Fruit fly (Drosophila melanogaster) whole organism, adult: ENCODE data around the gene CG15547.

Source experiments
- CG11617 ChIP-seq: fragments of 200-800 bp; sonication (Bioruptor generic); optimal IDR thresholded peaks from 2 replicates; lab custom pipeline; 2017; ENCODE audit warnings: mild to moderate bottlenecking, missing biosample characterization, missing genetic modification reagents, missing genetic modification characterization
- CG12768 ChIP-seq: fragments of 200-800 bp; sonication (Bioruptor generic); optimal IDR thresholded peaks from 2 replicates; lab custom pipeline; 2017; ENCODE audit warnings: missing biosample characterization, missing genetic modification characterization, mild to moderate bottlenecking, moderate library complexity, missing genetic modification reagents
- CG14711 ChIP-seq: fragments of 200-800 bp; sonication (Bioruptor generic); optimal IDR thresholded peaks from 2 replicates; lab custom pipeline; 2018; ENCODE audit warnings: missing biosample characterization, mild to moderate bottlenecking, missing genetic modification characterization, moderate library complexity
- CG1620 ChIP-seq: fragments of 200-800 bp; sonication (Bioruptor generic); optimal IDR thresholded peaks from 2 replicates; lab custom pipeline; 2016; ENCODE audit warnings: missing biosample characterization, missing genetic modification characterization
- CG33017 ChIP-seq: fragments of 200-800 bp; sonication (Bioruptor generic); optimal IDR thresholded peaks from 2 replicates; lab custom pipeline; 2018; ENCODE audit warnings: missing biosample characterization, mild to moderate bottlenecking, missing genetic modification characterization, moderate library complexity
- CG5204 ChIP-seq: fragments of 200-800 bp; sonication (Bioruptor generic); optimal IDR thresholded peaks from 2 replicates; lab custom pipeline; 2016; ENCODE audit warnings: missing biosample characterization, missing genetic modification characterization
- CG7045 ChIP-seq: fragments of 200-800 bp; sonication (Bioruptor generic); optimal IDR thresholded peaks from 2 replicates; lab custom pipeline; 2017; ENCODE audit warnings: missing biosample characterization, mild to moderate bottlenecking, missing genetic modification characterization
- CG7101 ChIP-seq: fragments of 200-800 bp; sonication (Bioruptor generic); optimal IDR thresholded peaks from 2 replicates; lab custom pipeline; 2018; ENCODE audit warnings: missing biosample characterization, mild to moderate bottlenecking, missing genetic modification characterization, moderate library complexity
- Clk ChIP-seq: fragments of 200-800 bp; sonication (Bioruptor generic); optimal IDR thresholded peaks from 2 replicates; lab custom pipeline; 2017; ENCODE audit warnings: missing biosample characterization, missing genetic modification characterization
- Crg-1 ChIP-seq: fragments of 200-800 bp; sonication (Bioruptor generic); optimal IDR thresholded peaks from 2 replicates; lab custom pipeline; 2016; ENCODE audit warnings: missing biosample characterization, missing genetic modification characterization
- Hr96 ChIP-seq: fragments of 200-800 bp; sonication (Bioruptor generic); optimal IDR thresholded peaks from 2 replicates; lab custom pipeline; 2016; ENCODE audit warnings: missing biosample characterization, missing genetic modification characterization
- Mnt ChIP-seq: fragments of 200-800 bp; sonication (Bioruptor generic); optimal IDR thresholded peaks from 2 replicates; lab custom pipeline; 2016; ENCODE audit warnings: missing biosample characterization, mild to moderate bottlenecking, missing genetic modification characterization
- bab1 ChIP-seq: fragments of 200-800 bp; sonication (Bioruptor generic); optimal IDR thresholded peaks from 3 replicates; lab custom pipeline; 2019; ENCODE audit warnings: missing biosample characterization, mild to moderate bottlenecking, missing genetic modification characterization, moderate library complexity
- cic ChIP-seq: fragments of 200-800 bp; sonication (Bioruptor generic); optimal IDR thresholded peaks from 2 replicates; lab custom pipeline; 2017; ENCODE audit warnings: missing biosample characterization, mild to moderate bottlenecking, missing genetic modification characterization, moderate library complexity
- cnc ChIP-seq, 2 experiments: fragments of >200 bp; optimal IDR thresholded peaks; 2 replicates each; lab custom pipeline; 2017
- kay ChIP-seq: fragments of 200-800 bp; sonication (Bioruptor generic); peaks from one replicate; lab custom pipeline; 2016; ENCODE audit warnings: missing biosample characterization, missing genetic modification characterization, borderline replicate concordance
- ovo ChIP-seq: fragments of 200-800 bp; sonication (Bioruptor generic); optimal IDR thresholded peaks from 2 replicates; lab custom pipeline; 2016; ENCODE audit warnings: missing biosample characterization, missing genetic modification characterization
- pad ChIP-seq: fragments of 200-800 bp; sonication (Bioruptor generic); optimal IDR thresholded peaks from 3 replicates; lab custom pipeline; 2017; ENCODE audit warnings: missing biosample characterization, missing genetic modification characterization, mild to moderate bottlenecking, moderate library complexity, missing genetic modification reagents
- tj ChIP-seq: fragments of 200-800 bp; sonication (Bioruptor generic); optimal IDR thresholded peaks from 3 replicates; lab custom pipeline; 2017; ENCODE audit warnings: missing biosample characterization, mild to moderate bottlenecking, missing genetic modification characterization, moderate library complexity
- toe ChIP-seq: fragments of 200-800 bp; sonication (Bioruptor generic); optimal IDR thresholded peaks from 2 replicates; lab custom pipeline; 2016; ENCODE audit warnings: missing biosample characterization, missing genetic modification characterization

The CG15547 gene

dm6 chr3R:30883403-30883802 lies at the start of gene CG15547:
TSS of gene CG15547 (minus strand) at chr3R:30883503.
- TF ChIP-seq CG14711 (tag; lab: Kevin White, UChicago) (no peak), bab1 (GFP tag; lab: Kevin White, UChicago) (no peak), CG7101 (no peak), cic (GFP tag; lab: Kevin White, UChicago) (no peak), Clk (no peak), CG33017 (tag; lab: Kevin White, UChicago) (no peak)

DNA sequence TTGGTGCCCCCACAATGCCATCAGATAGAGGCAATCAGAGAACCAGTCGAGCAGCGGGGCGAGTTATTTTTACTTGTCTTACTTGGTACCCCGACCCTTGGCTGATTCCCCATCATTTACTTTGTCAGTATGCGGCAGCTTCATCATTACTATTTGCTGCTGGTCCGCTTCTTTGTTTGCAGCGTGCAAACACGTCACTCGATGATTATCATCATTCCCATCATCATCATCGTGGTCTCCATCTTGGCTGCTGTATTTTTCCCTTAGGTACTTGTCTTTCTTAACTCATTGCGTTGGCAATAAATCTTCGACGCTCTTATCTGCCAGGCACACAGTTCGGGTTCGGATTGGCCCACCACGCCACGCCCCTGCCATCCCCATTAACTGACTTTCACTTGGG lies 48.8 kb upstream of the CG15547 start:
- TF ChIP-seq ovo (GFP tag; lab: Kevin White, UChicago) (no peak), CG11617 (no peak)

DNA sequence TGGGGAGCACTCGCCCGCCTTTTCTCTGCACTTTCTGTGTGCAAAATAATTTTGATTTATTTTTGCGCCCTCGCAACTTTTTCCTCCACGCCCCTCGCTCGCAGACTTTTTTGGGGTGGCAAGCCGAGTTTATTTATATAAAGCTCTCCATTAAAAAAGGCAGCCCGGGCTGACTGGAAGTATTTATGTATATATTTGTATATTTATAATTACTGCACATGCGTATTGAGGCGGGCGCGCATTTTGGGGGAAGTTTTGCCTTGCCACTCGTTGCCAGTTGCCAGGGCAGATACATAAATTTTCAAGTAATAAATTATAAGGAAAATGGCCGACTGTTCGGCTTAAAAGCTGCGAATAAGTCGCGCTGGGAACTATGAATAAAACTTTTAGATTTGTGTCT lies 45.3 kb upstream of the CG15547 start:
- TF ChIP-seq ovo (GFP tag; lab: Kevin White, UChicago) (no peak), pad (no peak), tj (GFP tag; lab: Kevin White, UChicago) (no peak), kay (GFP tag; lab: Kevin White, UChicago) (peak; percentile 11)

DNA sequence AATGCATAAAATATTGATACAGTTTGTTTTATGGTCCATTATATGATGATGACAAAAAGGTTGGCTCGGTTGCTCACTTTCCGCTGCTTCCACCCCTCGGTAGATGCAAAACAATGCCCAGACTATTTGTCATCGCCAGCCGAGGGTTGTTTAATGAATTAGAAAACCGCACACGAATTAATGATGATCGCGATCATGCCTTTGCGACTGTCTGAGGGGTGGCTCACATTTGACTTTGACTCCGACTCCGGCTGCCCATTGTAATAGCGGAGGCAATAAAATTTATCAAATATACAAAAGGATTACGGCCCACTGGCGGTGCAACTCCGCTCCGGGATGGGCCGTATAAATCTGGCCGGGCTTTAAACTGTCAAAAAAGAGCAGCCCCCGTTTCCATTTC lies 42.7 kb upstream of the CG15547 start:
- no peak for TF ChIP-seq Clk
- TF ChIP-seq cnc (optimal IDR thresholded peaks at IDR 0.05; lab: Kevin White, UChicago): no peak
- no peak for TF ChIP-seq CG12768
- TF ChIP-seq kay (GFP tag; lab: Kevin White, UChicago): no peak
- no peak for TF ChIP-seq Mnt (GFP tag; lab: Kevin White, UChicago)
- no peak for TF ChIP-seq tj (GFP tag; lab: Kevin White, UChicago)
- no peak for TF ChIP-seq bab1 (GFP tag; lab: Kevin White, UChicago)
- TF ChIP-seq CG33017 (tag; lab: Kevin White, UChicago): no peak
- no peak for TF ChIP-seq CG5204 (GFP tag; lab: Kevin White, UChicago)
- TF ChIP-seq ovo (GFP tag; lab: Kevin White, UChicago): no peak
- TF ChIP-seq Hr96: no peak
- TF ChIP-seq CG14711 (tag; lab: Kevin White, UChicago): no peak
- no peak for TF ChIP-seq Crg-1 (GFP tag; lab: Kevin White, UChicago)
- TF ChIP-seq CG1620 (GFP tag; lab: Kevin White, UChicago): no peak
- TF ChIP-seq CG11617: no peak
- TF ChIP-seq CG7101: no peak
- no peak for TF ChIP-seq pad
- TF ChIP-seq CG7045 (GFP tag; lab: Kevin White, UChicago): no peak

DNA sequence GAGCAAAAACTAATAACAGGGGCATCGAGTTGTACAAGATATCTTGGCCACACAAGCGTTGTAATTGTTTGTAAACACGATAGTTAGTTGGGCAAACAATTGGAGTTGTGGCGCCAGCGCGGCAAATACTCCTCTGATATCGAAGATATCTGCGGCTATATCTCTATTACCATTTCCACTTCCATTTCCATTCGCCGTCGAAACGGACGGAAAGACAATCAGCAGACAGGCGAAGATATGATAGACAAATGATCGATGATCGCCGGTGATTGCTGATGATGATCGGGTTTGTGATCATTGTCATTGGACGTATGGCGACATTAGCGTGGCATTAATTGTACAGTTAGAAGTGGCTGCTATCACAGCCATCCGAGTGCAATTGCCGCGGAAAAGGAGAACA lies 42.1 kb upstream of the CG15547 start:
- no peak for TF ChIP-seq CG7045 (GFP tag; lab: Kevin White, UChicago)
- no peak for TF ChIP-seq Hr96
- no peak for TF ChIP-seq bab1 (GFP tag; lab: Kevin White, UChicago)
- no peak for TF ChIP-seq CG12768
- no peak for TF ChIP-seq CG5204 (GFP tag; lab: Kevin White, UChicago)
- no peak for TF ChIP-seq CG1620 (GFP tag; lab: Kevin White, UChicago)
- TF ChIP-seq CG11617: no peak
- TF ChIP-seq cic (GFP tag; lab: Kevin White, UChicago): no peak
- TF ChIP-seq Crg-1 (GFP tag; lab: Kevin White, UChicago): no peak
- no peak for TF ChIP-seq pad
- no peak for TF ChIP-seq CG7101
- TF ChIP-seq kay (GFP tag; lab: Kevin White, UChicago): no peak
- TF ChIP-seq Clk: no peak
- TF ChIP-seq toe (GFP tag; lab: Kevin White, UChicago): no peak
- no peak for TF ChIP-seq CG14711 (tag; lab: Kevin White, UChicago)
- TF ChIP-seq Mnt (GFP tag; lab: Kevin White, UChicago): no peak
- no peak for TF ChIP-seq CG33017 (tag; lab: Kevin White, UChicago)
- TF ChIP-seq tj (GFP tag; lab: Kevin White, UChicago): no peak
- TF ChIP-seq cnc (optimal IDR thresholded peaks at IDR 0.05; lab: Kevin White, UChicago): no peak

dm6 chr3R:30923581-30923980 lies 40.3 kb upstream of the CG15547 start:
- TF ChIP-seq pad (no peak), bab1 (GFP tag; lab: Kevin White, UChicago) (no peak), Hr96 (no peak), kay (GFP tag; lab: Kevin White, UChicago) (no peak), Mnt (GFP tag; lab: Kevin White, UChicago) (no peak), CG1620 (GFP tag; lab: Kevin White, UChicago) (no peak), ovo (GFP tag; lab: Kevin White, UChicago) (no peak), CG11617 (no peak), Clk (no peak), cic (GFP tag; lab: Kevin White, UChicago) (no peak), CG7101 (no peak), CG7045 (GFP tag; lab: Kevin White, UChicago) (no peak), cnc (optimal IDR thresholded peaks at IDR 0.05; lab: Kevin White, UChicago) (no peak), toe (GFP tag; lab: Kevin White, UChicago) (no peak), CG33017 (tag; lab: Kevin White, UChicago) (no peak), Crg-1 (GFP tag; lab: Kevin White, UChicago) (no peak), tj (GFP tag; lab: Kevin White, UChicago) (no peak)

- TF ChIP-seq bab1 (GFP tag; lab: Kevin White, UChicago): no peak
- TF ChIP-seq tj (GFP tag; lab: Kevin White, UChicago): no peak
- no peak for TF ChIP-seq ovo (GFP tag; lab: Kevin White, UChicago)
- TF ChIP-seq pad: no peak
- TF ChIP-seq CG33017 (tag; lab: Kevin White, UChicago): no peak
- TF ChIP-seq Crg-1 (GFP tag; lab: Kevin White, UChicago): no peak
- TF ChIP-seq cnc (optimal IDR thresholded peaks at IDR 0.05; lab: Kevin White, UChicago): no peak
These were observed 39.1 kb upstream of the CG15547 start for dm6 chr3R:30922414-30922813.
